Worm (Caenorhabditis elegans) whole organism, young adult: ENCODE data around the gene gtl-1.

ENCODE experiments used
- F22D6.2 ChIP-seq: sonication (generic microtip); optimal IDR thresholded peaks from 2 replicates; lab custom pipeline; 2016; ENCODE audit warnings: mild to moderate bottlenecking, missing genetic modification characterization, missing compliant biosample characterization
- F49E8.2 ChIP-seq: sonication (generic microtip); optimal IDR thresholded peaks from 3 replicates; lab custom pipeline; 2017; ENCODE audit warnings: missing genetic modification characterization, mild to moderate bottlenecking, missing compliant biosample characterization, antibody characterized with exemption, moderate library complexity; ENCODE audit not compliant: insufficient read depth
- T26A5.8 ChIP-seq: sonication (generic microtip); optimal IDR thresholded peaks from 2 replicates; lab custom pipeline; 2016; ENCODE audit warnings: missing genetic modification characterization, missing compliant biosample characterization
- ama-1 ChIP-seq, 3 experiments: fragments of 150-350 bp in 1 of 3; sonication (generic microtip) in 2 of 3; optimal IDR thresholded peaks; 2 replicates each; lab custom pipeline; 2014 to 2018; ENCODE audit warnings: missing biosample characterization in 2 of 3, missing genetic modification characterization in 2 of 3, missing genetic modification reagents in 2 of 3
- athp-1 ChIP-seq: sonication (generic microtip); optimal IDR thresholded peaks from 2 replicates; lab custom pipeline; 2017; ENCODE audit warnings: mild to moderate bottlenecking, missing genetic modification characterization, missing compliant biosample characterization
- cebp-2 ChIP-seq: fragments of 200-800 bp; sonication (Bioruptor generic); IDR thresholded peaks from 2 replicates; pipeline ENCODE4 v1.3.6; 2022; ENCODE audit warnings: missing genetic modification characterization, missing compliant biosample characterization
- ceh-27 ChIP-seq: fragments of 200-800 bp; sonication (Bioruptor generic); optimal IDR thresholded peaks from 2 replicates; lab custom pipeline; 2018; ENCODE audit warnings: mild to moderate bottlenecking, missing genetic modification characterization, moderate library complexity, missing compliant biosample characterization
- die-1 ChIP-seq: sonication (generic microtip); optimal IDR thresholded peaks from 2 replicates; lab custom pipeline; 2016; ENCODE audit warnings: missing genotype, mild to moderate bottlenecking, missing genetic modification characterization, missing compliant biosample characterization
- lsy-27 ChIP-seq: sonication (generic microtip); optimal IDR thresholded peaks from 2 replicates; lab custom pipeline; 2017; ENCODE audit warnings: missing genetic modification characterization, mild to moderate bottlenecking, missing compliant biosample characterization, antibody characterized with exemption, missing genotype, borderline replicate concordance; ENCODE audit not compliant: insufficient read depth
- nfya-2 ChIP-seq: fragments of 200-800 bp; sonication (Bioruptor generic); IDR thresholded peaks from 2 replicates; pipeline ENCODE4 v1.3.6; 2022; ENCODE audit warnings: missing genetic modification reagents, missing genetic modification characterization, missing compliant biosample characterization
- nhr-90 ChIP-seq: sonication (generic microtip); optimal IDR thresholded peaks from 2 replicates; lab custom pipeline; 2016; ENCODE audit warnings: missing genotype, mild to moderate bottlenecking, missing genetic modification characterization, missing compliant biosample characterization
- sea-2 ChIP-seq: fragments of 200-800 bp; sonication (Bioruptor generic); IDR thresholded peaks from 2 replicates; pipeline ENCODE4 v1.3.6; 2022; ENCODE audit warnings: missing genetic modification characterization, missing compliant biosample characterization
- tbp1 ChIP-seq: fragments of 200-800 bp; sonication (Bioruptor generic); optimal IDR thresholded peaks from 2 replicates; lab custom pipeline; 2018; ENCODE audit warnings: mild to moderate bottlenecking, missing genetic modification characterization, missing compliant biosample characterization
- unc-62 ChIP-seq: fragments of 150-350 bp; optimal IDR thresholded peaks from 2 replicates; lab custom pipeline; 2014; ENCODE audit warnings: missing biosample characterization, missing genetic modification reagents, missing genetic modification characterization

DNA sequence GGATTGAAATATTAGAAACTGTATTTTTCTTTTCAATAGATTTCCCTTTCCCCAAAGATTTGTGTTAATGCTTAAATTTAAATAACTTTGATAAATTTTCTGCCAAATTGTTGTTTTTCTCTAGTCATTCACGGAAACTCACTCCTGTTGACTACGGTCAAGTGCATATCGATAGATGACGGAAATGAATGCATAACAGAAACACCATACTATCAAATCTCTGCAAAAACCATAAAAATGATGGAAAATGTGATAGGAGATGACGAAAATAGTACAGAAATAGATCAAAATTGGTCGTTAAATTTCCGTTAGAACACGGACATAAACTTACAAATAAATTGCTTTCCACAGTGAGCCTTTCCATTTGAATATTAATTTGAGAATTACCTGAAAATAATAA lies 30.3 kb downstream of the gtl-1 start:
- no peak for TF ChIP-seq athp-1 (tag; lab: Kevin White, UChicago)
- TF ChIP-seq ama-1 (optimal IDR thresholded peaks at IDR 0.05; lab: Kevin White, UChicago), result no peak
- no peak for TF ChIP-seq ama-1 (GFP tag; optimal IDR thresholded peaks at IDR 0.05; lab: Kevin White, UChicago)
- no peak for TF ChIP-seq sea-2
- no peak for TF ChIP-seq die-1 (tag; lab: Kevin White, UChicago)
- TF ChIP-seq F22D6.2 (tag; lab: Kevin White, UChicago), result no peak
- no peak for TF ChIP-seq lsy-27
- TF ChIP-seq nhr-90 (tag; lab: Kevin White, UChicago), result no peak
- TF ChIP-seq nfya-2, result no peak
- no peak for TF ChIP-seq cebp-2 (GFP tag; lab: Robert Waterston, UW)
- TF ChIP-seq ceh-27 (GFP tag; lab: Kevin White, UChicago), result no peak
- no peak for TF ChIP-seq T26A5.8
- no peak for TF ChIP-seq tbp1
- no peak for TF ChIP-seq unc-62
- TF ChIP-seq F49E8.2 (tag; lab: Kevin White, UChicago), result no peak
